Worm (Caenorhabditis elegans) whole organism, L3 larva: ENCODE data around the gene phf-34.

Experiments used
- ceh-82 ChIP-seq: fragments of 150-350 bp; optimal IDR thresholded peaks from 2 replicates; lab custom pipeline; 2014; ENCODE audit warnings: missing biosample characterization, missing genetic modification characterization
- egl-27 ChIP-seq: sonication (generic microtip); optimal IDR thresholded peaks from 4 replicates; lab custom pipeline; 2017; ENCODE audit warnings: missing biosample characterization, missing genetic modification reagents, missing genetic modification characterization
- lin-15B ChIP-seq: fragments of 150-350 bp; optimal IDR thresholded peaks from 2 replicates; lab custom pipeline; 2014; ENCODE audit warnings: missing biosample characterization, missing genetic modification characterization
- nhr-76 ChIP-seq: fragments of 150-350 bp; sonication (generic microtip); optimal IDR thresholded peaks from 5 replicates; lab custom pipeline; 2014; ENCODE audit warnings: missing biosample characterization, missing genetic modification characterization
- pqm-1 ChIP-seq: fragments of 150-350 bp; optimal IDR thresholded peaks from 2 replicates; lab custom pipeline; 2017; ENCODE audit warnings: missing biosample characterization, missing genetic modification characterization, inconsistent platforms
- skn-1 ChIP-seq: fragments of 150-350 bp; optimal IDR thresholded peaks from 2 replicates; lab custom pipeline; 2014; ENCODE audit warnings: missing biosample characterization, missing genetic modification characterization
- snpc-4 ChIP-seq: fragments of 150-350 bp; optimal IDR thresholded peaks from 2 replicates; lab custom pipeline; 2014; ENCODE audit warnings: missing biosample characterization, missing genetic modification characterization
- tbx-2 ChIP-seq: sonication (generic microtip); optimal IDR thresholded peaks from 2 replicates; lab custom pipeline; 2016; ENCODE audit warnings: mild to moderate bottlenecking, missing genetic modification characterization, missing compliant biosample characterization
- unc-62 ChIP-seq: fragments of 150-350 bp; sonication (generic microtip); optimal IDR thresholded peaks from 4 replicates; lab custom pipeline; 2014; ENCODE audit warnings: missing biosample characterization, missing genetic modification reagents, missing genetic modification characterization

- no peak for TF ChIP-seq ceh-82 (tag; lab: Kevin White, UChicago)
- TF ChIP-seq snpc-4 (tag; lab: Kevin White, UChicago), result no peak
- no peak for TF ChIP-seq lin-15B
- TF ChIP-seq pqm-1 (tag; lab: Kevin White, UChicago), result no peak
- no peak for TF ChIP-seq unc-62 (GFP tag; lab: Kevin White, UChicago)
- no peak for TF ChIP-seq nhr-76 (tag; lab: Kevin White, UChicago)
- no peak for TF ChIP-seq skn-1
- TF ChIP-seq tbx-2 (tag; lab: Kevin White, UChicago), result no peak
- no peak for TF ChIP-seq egl-27 (tag; lab: Kevin White, UChicago)
Measured at ce11 chrX:9872554-9872953, 26.7 kb downstream of the phf-34 start, which contains the start of gene R07B1.8.
